Worm (Caenorhabditis elegans) whole organism, late embryonic: ENCODE results near the gene ZC449.1.

Experiments
- C08G9.2 ChIP-seq: sonication (generic microtip); optimal IDR thresholded peaks from 2 replicates; lab custom pipeline; 2016; ENCODE audit warnings: mild to moderate bottlenecking, missing genetic modification characterization, moderate library complexity, missing compliant biosample characterization
- C38D4.7 ChIP-seq: fragments of 200-800 bp; sonication (Bioruptor generic); optimal IDR thresholded peaks from 2 replicates; lab custom pipeline; 2018; ENCODE audit warnings: mild to moderate bottlenecking, missing genetic modification characterization, moderate library complexity, missing compliant biosample characterization
- T23F11.4 ChIP-seq: fragments of 200-800 bp; sonication (Bioruptor generic); optimal IDR thresholded peaks from 2 replicates; lab custom pipeline; 2018; ENCODE audit warnings: mild to moderate bottlenecking, missing genetic modification characterization, missing compliant biosample characterization
- Y22D7AL.16 ChIP-seq: sonication (generic microtip); optimal IDR thresholded peaks from 2 replicates; lab custom pipeline; 2016; ENCODE audit warnings: missing genetic modification characterization, missing compliant biosample characterization
- ceh-19 ChIP-seq: fragments of 200-800 bp; sonication (Bioruptor generic); optimal IDR thresholded peaks from 2 replicates; lab custom pipeline; 2018; ENCODE audit warnings: mild to moderate bottlenecking, missing genetic modification characterization, missing compliant biosample characterization
- ceh-30 ChIP-seq: fragments of 150-350 bp; optimal IDR thresholded peaks from 2 replicates; lab custom pipeline; 2014; ENCODE audit warnings: missing biosample characterization, missing genetic modification characterization
- ceh-31 ChIP-seq: sonication (generic microtip); optimal IDR thresholded peaks from 2 replicates; lab custom pipeline; 2016; ENCODE audit warnings: missing genetic modification characterization, missing compliant biosample characterization
- ceh-34 ChIP-seq: sonication (generic microtip); optimal IDR thresholded peaks from 2 replicates; lab custom pipeline; 2016; ENCODE audit warnings: mild to moderate bottlenecking, missing genetic modification characterization, missing compliant biosample characterization
- ceh-45 ChIP-seq: fragments of 200-800 bp; sonication (Bioruptor generic); IDR thresholded peaks from 2 replicates; pipeline ENCODE4 v1.3.6; 2022; ENCODE audit warnings: missing genetic modification reagents, missing genetic modification characterization, missing compliant biosample characterization
- ceh-48 ChIP-seq: sonication (generic microtip); optimal IDR thresholded peaks from 2 replicates; lab custom pipeline; 2016; ENCODE audit warnings: missing genetic modification characterization, inconsistent platforms, missing compliant biosample characterization
- dmd-4 ChIP-seq: sonication (generic microtip); optimal IDR thresholded peaks from 2 replicates; lab custom pipeline; 2016; ENCODE audit warnings: borderline replicate concordance, missing genetic modification characterization, missing compliant biosample characterization
- dve-1 ChIP-seq: sonication (generic microtip); optimal IDR thresholded peaks from 2 replicates; lab custom pipeline; 2017; ENCODE audit warnings: antibody characterized with exemption, mild to moderate bottlenecking, missing genetic modification characterization, missing compliant biosample characterization
- eyg-1 ChIP-seq: sonication (generic microtip); optimal IDR thresholded peaks from 2 replicates; lab custom pipeline; 2016; ENCODE audit warnings: missing genotype, missing genetic modification characterization, missing compliant biosample characterization
- gmeb-2 ChIP-seq: sonication (generic microtip); optimal IDR thresholded peaks from 2 replicates; lab custom pipeline; 2016; ENCODE audit warnings: missing genetic modification characterization, inconsistent platforms, missing compliant biosample characterization
- hlh-13 ChIP-seq: fragments of 200-800 bp; sonication (Bioruptor generic); optimal IDR thresholded peaks from 2 replicates; lab custom pipeline; 2018; ENCODE audit warnings: mild to moderate bottlenecking, missing genetic modification characterization, missing compliant biosample characterization
- hlh-15 ChIP-seq: sonication (generic microtip); optimal IDR thresholded peaks from 2 replicates; lab custom pipeline; 2016; ENCODE audit warnings: missing genetic modification characterization, missing compliant biosample characterization
- hlh-6 ChIP-seq: sonication (generic microtip); optimal IDR thresholded peaks from 2 replicates; lab custom pipeline; 2016; ENCODE audit warnings: missing genotype, missing genetic modification characterization, missing compliant biosample characterization
- hlh-8 ChIP-seq: sonication (generic microtip); optimal IDR thresholded peaks from 2 replicates; lab custom pipeline; 2016; ENCODE audit warnings: missing genotype, missing genetic modification characterization, missing compliant biosample characterization
- lim-6 ChIP-seq: sonication (generic microtip); optimal IDR thresholded peaks from 2 replicates; lab custom pipeline; 2016; ENCODE audit warnings: missing genetic modification characterization, missing compliant biosample characterization
- madf-2 ChIP-seq: sonication (generic microtip); optimal IDR thresholded peaks from 2 replicates; lab custom pipeline; 2017; ENCODE audit warnings: missing genetic modification characterization, missing compliant biosample characterization
- odd-2 ChIP-seq: sonication (generic microtip); optimal IDR thresholded peaks from 2 replicates; lab custom pipeline; 2017; ENCODE audit warnings: antibody characterized with exemption, mild to moderate bottlenecking, missing genetic modification characterization, missing compliant biosample characterization
- pag-3 ChIP-seq: sonication (generic microtip); optimal IDR thresholded peaks from 2 replicates; lab custom pipeline; 2016; ENCODE audit warnings: missing compliant biosample characterization, missing genetic modification characterization, borderline replicate concordance
- pha-4 ChIP-seq: fragments of 150-350 bp; optimal IDR thresholded peaks from 2 replicates; lab custom pipeline; 2018; ENCODE audit warnings: missing biosample characterization, missing genetic modification reagents, missing genetic modification characterization
- pqm-1 ChIP-seq: sonication (generic microtip); optimal IDR thresholded peaks from 2 replicates; lab custom pipeline; 2016; ENCODE audit warnings: missing genetic modification characterization, missing compliant biosample characterization
- pros-1 ChIP-seq: fragments of 150-350 bp; optimal IDR thresholded peaks from 2 replicates; lab custom pipeline; 2014; ENCODE audit warnings: missing biosample characterization, missing genetic modification reagents, missing genetic modification characterization
- ref-2 ChIP-seq: sonication (generic microtip); optimal IDR thresholded peaks from 2 replicates; lab custom pipeline; 2016; ENCODE audit warnings: missing genetic modification characterization, missing compliant biosample characterization
- rnt-1 ChIP-seq: sonication (generic microtip); optimal IDR thresholded peaks from 2 replicates; lab custom pipeline; 2016; ENCODE audit warnings: missing genetic modification characterization, missing compliant biosample characterization
- sdc-2 ChIP-seq: sonication (generic microtip); optimal IDR thresholded peaks from 2 replicates; lab custom pipeline; 2016; ENCODE audit warnings: missing genotype, missing genetic modification characterization, missing compliant biosample characterization
- sox-4 ChIP-seq: sonication (generic microtip); optimal IDR thresholded peaks from 2 replicates; lab custom pipeline; 2017; ENCODE audit warnings: mild to moderate bottlenecking, missing genetic modification characterization, inconsistent platforms, missing compliant biosample characterization
- syd-9 ChIP-seq: sonication (generic microtip); optimal IDR thresholded peaks from 2 replicates; lab custom pipeline; 2016; ENCODE audit warnings: mild to moderate bottlenecking, missing genetic modification characterization, moderate library complexity, missing compliant biosample characterization
- tbx-2 ChIP-seq: sonication (generic microtip); optimal IDR thresholded peaks from 2 replicates; lab custom pipeline; 2016; ENCODE audit warnings: missing genetic modification characterization, missing compliant biosample characterization
- ttx-3 ChIP-seq: sonication (generic microtip); optimal IDR thresholded peaks from 2 replicates; lab custom pipeline; 2016; ENCODE audit warnings: missing genetic modification reagents, missing genetic modification characterization, missing compliant biosample characterization
- unc-3 ChIP-seq, 2 experiments: fragments of 200-800 bp in 1 of 2; sonication (Bioruptor generic) in 1 of 2; sonication (generic microtip) in 1 of 2; conservative IDR thresholded peaks in 1 of 2; optimal IDR thresholded peaks in 1 of 2; 2 replicates each; pipeline versions ENCODE4 v1.3.6 to Lab custom; 2016 to 2022; ENCODE audit warnings: missing compliant biosample characterization in 2 of 2, missing genetic modification characterization in 2 of 2, missing genetic modification reagents in 1 of 2
- unc-42 ChIP-seq: sonication (generic microtip); optimal IDR thresholded peaks from 2 replicates; lab custom pipeline; 2016; ENCODE audit warnings: missing genotype, missing genetic modification characterization, missing compliant biosample characterization
- zip-5 ChIP-seq: sonication (generic microtip); optimal IDR thresholded peaks from 2 replicates; lab custom pipeline; 2016; ENCODE audit warnings: missing genetic modification characterization, missing compliant biosample characterization

The ZC449.1 gene

DNA sequence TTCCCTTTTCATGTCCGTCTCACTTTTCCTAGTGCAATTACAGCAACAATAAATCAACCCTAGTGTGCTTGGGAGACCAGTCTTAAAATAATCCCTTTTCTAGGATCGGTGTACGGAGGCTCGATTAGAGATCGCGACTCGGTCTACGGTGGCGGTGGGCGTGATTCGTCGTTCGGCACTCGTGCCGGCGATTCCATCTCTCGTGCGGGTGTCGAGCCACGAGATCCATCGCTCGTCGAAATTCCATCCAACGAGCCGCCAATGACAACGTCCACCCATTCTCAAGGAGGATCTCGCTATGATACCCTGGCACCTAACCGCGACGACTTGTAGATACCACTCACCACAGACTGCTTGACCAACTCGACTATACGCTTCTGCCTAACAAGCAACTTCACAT is 31.7 kb upstream of the ZC449.1 start:
- no peak for TF ChIP-seq lim-6 (tag; lab: Kevin White, UChicago)
- TF ChIP-seq unc-3 (GFP tag; conservative IDR thresholded peaks at IDR 0.05; lab: Robert Waterston, UW): no peak
- no peak for TF ChIP-seq unc-3 (tag; optimal IDR thresholded peaks at IDR 0.05; lab: Kevin White, UChicago)
- no peak for TF ChIP-seq Y22D7AL.16 (tag; lab: Kevin White, UChicago)
- TF ChIP-seq dmd-4 (tag; lab: Kevin White, UChicago): no peak
- no peak for TF ChIP-seq T23F11.4
- TF ChIP-seq pros-1 (tag; lab: Kevin White, UChicago): no peak
- TF ChIP-seq ttx-3: no peak
- no peak for TF ChIP-seq ceh-30 (tag; lab: Kevin White, UChicago)
- no peak for TF ChIP-seq ceh-34 (tag; lab: Kevin White, UChicago)
- no peak for TF ChIP-seq C08G9.2 (tag; lab: Kevin White, UChicago)
- TF ChIP-seq rnt-1 (tag; lab: Kevin White, UChicago): no peak
- no peak for TF ChIP-seq ceh-31 (tag; lab: Kevin White, UChicago)
- no peak for TF ChIP-seq tbx-2 (tag; lab: Kevin White, UChicago)
- no peak for TF ChIP-seq zip-5 (tag; lab: Kevin White, UChicago)
- no peak for TF ChIP-seq eyg-1 (tag; lab: Kevin White, UChicago)
- no peak for TF ChIP-seq ceh-45 (GFP tag; lab: Robert Waterston, UW)
- TF ChIP-seq pag-3 (tag; lab: Kevin White, UChicago): no peak
- TF ChIP-seq hlh-15 (tag; lab: Kevin White, UChicago): no peak
- no peak for TF ChIP-seq ceh-19 (GFP tag; lab: Kevin White, UChicago)
- TF ChIP-seq, all 69 proteins: peak for 0

DNA sequence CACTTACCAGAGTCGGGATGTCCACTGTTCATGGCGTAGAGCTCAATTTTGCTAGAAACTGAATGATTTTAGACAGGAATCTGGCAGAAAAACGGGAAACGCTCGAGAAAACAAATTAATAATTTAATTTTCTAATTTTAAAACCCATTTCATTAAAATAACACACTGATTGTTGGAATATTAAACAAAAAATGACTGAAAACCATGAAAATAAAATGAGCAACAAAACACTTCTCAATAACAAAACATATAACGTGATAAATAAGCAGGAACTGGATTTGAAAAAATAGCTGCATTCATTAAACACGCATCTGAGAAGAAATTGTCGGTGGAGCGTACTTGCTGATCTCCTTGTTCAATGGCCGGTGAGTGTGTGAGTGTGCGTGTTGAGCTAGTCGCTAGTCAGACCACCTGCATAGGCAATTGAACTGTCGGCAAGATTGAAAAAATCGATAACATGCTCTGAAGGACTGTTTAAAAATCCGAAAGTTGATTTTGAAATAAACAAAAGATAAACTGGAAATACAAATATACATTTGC is 26.6 kb upstream of the ZC449.1 start, which contains the start of gene ZC8.6:
TSS of gene ZC8.6 (minus strand) at position 51 of the 540 bp plus-strand sequence.
- TF ChIP-seq C38D4.7 (GFP tag; lab: Kevin White, UChicago) (no peak), Y22D7AL.16 (tag; lab: Kevin White, UChicago) (no peak), ceh-19 (GFP tag; lab: Kevin White, UChicago) (no peak), tbx-2 (tag; lab: Kevin White, UChicago) (no peak), sox-4 (tag; lab: Kevin White, UChicago) (no peak), dve-1 (tag; lab: Kevin White, UChicago) (no peak), hlh-15 (tag; lab: Kevin White, UChicago) (no peak), sdc-2 (tag; lab: Kevin White, UChicago) (peak; percentile 13), pqm-1 (tag; lab: Kevin White, UChicago) (no peak), ttx-3 (no peak), unc-42 (peak; percentile 0)

DNA sequence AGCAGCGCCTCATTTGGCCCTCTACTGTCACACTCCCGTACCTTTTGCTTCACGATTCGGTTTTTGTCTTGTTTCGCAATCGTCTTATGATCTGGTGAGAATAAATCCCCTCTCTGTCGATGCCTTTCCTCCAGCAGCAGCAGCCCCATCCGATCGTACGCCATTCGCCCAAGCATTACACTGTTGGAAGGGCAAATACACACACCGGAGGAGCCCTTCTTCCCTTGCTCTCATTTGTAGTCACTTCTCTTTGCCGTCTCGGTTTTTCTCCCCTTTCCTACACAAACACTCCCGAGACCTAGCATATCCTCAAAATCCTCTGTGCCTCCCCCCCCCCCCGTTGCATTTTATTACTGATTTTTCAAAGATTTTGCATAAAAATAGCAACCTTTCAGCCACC is 25.3 kb upstream of the ZC449.1 start, which contains the start of gene set-30:
TSS of gene set-30 (plus strand) at position 396 of the 400 bp plus-strand sequence.
- TF ChIP-seq hlh-6 (tag; lab: Kevin White, UChicago) (peak; percentile 26), gmeb-2 (tag; lab: Kevin White, UChicago) (no peak), hlh-13 (GFP tag; lab: Kevin White, UChicago) (no peak), ceh-48 (tag; lab: Kevin White, UChicago) (no peak), hlh-8 (tag; lab: Kevin White, UChicago) (no peak), pros-1 (tag; lab: Kevin White, UChicago) (no peak), ceh-34 (tag; lab: Kevin White, UChicago) (peak; percentile 7), odd-2 (tag; lab: Kevin White, UChicago) (no peak), madf-2 (tag; lab: Kevin White, UChicago) (no peak), ref-2 (tag; lab: Kevin White, UChicago) (no peak), sdc-2 (tag; lab: Kevin White, UChicago) (peak; percentile 38), Y22D7AL.16 (tag; lab: Kevin White, UChicago) (no peak), unc-42 (no peak)

DNA sequence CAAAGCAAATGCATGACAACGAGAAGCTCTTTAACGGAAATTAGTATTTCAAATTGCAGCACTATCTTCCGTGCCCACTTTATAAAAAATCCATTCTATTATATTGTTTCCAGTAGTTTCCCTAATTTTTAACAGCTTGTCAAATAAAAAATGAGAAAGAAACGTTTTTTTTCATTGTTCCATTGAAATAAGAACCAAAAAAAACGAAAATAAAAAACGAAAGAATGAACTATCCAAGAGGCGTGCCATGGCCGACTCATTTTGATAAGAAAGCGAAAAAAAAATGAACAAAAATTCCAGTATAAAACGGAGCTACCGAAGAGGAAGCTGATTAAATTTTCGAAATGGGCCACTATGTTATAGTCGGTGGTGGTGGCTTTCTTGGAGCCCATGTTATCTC is 19.3 kb upstream of the ZC449.1 start, which contains the start of gene hsd-2:
TSS of gene hsd-2 (plus strand) at position 301 of the 400 bp plus-strand sequence.
- TF ChIP-seq hlh-15 (tag; lab: Kevin White, UChicago): no peak
- TF ChIP-seq eyg-1 (tag; lab: Kevin White, UChicago): no peak
- no peak for TF ChIP-seq pha-4 (tag; lab: Kevin White, UChicago)
- no peak for TF ChIP-seq dmd-4 (tag; lab: Kevin White, UChicago)
- no peak for TF ChIP-seq sox-4 (tag; lab: Kevin White, UChicago)
- no peak for TF ChIP-seq sdc-2 (tag; lab: Kevin White, UChicago)
- no peak for TF ChIP-seq syd-9 (tag; lab: Kevin White, UChicago)
- no peak for TF ChIP-seq T23F11.4
- TF ChIP-seq, all 69 proteins: peak for 0
